Fruit fly (Drosophila melanogaster): ENCODE results near the gene Coq2.

DNA sequence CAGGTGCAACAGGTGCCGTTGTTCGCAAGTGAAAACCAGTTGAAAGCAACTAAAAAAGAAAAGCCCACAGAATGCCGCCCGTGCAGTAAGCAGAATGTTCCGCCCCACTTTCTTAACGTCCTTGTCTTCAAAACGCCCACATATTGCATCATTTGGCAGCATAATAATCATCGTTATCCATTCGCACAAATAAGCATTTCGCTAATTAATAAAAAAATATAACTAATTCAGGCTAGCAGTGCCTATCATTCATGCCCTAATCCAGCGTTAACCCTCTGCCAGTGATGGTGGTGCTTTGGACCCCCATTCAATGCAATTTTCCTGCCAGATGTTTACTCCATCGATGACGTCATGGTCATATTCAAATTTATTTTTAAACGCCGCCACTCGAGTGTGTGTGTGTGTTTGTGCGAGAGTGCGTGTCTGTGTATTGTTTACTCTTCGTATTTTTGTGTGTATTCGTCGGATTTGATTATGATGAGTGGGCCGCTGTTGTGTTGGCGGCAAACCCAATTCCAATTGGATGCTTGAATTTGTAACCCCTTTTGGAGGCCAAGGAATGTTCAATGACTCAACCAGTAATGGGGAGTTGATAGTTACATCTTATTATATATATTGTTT is 41.1 kb upstream of the Coq2 start:
- no peak for TF ChIP-seq kay (GFP tag; ENCODE audit: borderline replicate concordance)
- no peak for TF ChIP-seq bab1 (GFP tag; optimal IDR thresholded peaks at IDR 0.05)
- no peak for TF ChIP-seq CG7045 (GFP tag; optimal IDR thresholded peaks at IDR 0.05)
- no peak for TF ChIP-seq CG33017 (tag; optimal IDR thresholded peaks at IDR 0.05)
- TF ChIP-seq Crg-1 (GFP tag; optimal IDR thresholded peaks at IDR 0.05) = no peak
- TF ChIP-seq Mnt (GFP tag; optimal IDR thresholded peaks at IDR 0.05) = no peak
- TF ChIP-seq CG11617 (GFP tag; optimal IDR thresholded peaks at IDR 0.05) = no peak
- TF ChIP-seq CG5204 (GFP tag; optimal IDR thresholded peaks at IDR 0.05) = no peak
- no peak for TF ChIP-seq ovo (GFP tag; optimal IDR thresholded peaks at IDR 0.05)
- no peak for TF ChIP-seq CG12768 (GFP tag; optimal IDR thresholded peaks at IDR 0.05)

Measured in whole organism, adult.